Worm (Caenorhabditis elegans): ENCODE results near the gene fbxb-92.
"Not testable (repeated sequence)": the region's sequence is repeated elsewhere in the genome, so short reads cannot be mapped to it uniquely, and the experiment has no call there.

Gene fbxb-92

DNA sequence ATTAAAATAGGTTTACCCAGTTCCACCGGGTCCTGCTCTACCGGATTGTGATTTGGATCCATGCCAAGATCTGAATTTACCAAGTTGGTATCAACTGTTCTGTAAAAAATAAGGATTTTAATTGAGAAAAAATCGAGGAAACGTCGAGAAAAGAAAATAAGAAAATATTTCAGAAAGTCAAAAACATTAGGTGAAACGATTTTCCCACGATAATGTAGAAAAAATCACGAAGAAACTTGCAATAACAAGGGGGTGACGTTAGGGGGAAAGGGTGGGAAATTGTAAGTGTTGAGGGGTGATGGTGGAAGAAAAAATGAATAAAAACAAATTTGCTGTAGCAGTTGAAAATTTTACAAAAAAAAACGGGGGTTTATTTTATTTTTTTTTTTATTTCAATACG lies 25.8 kb upstream of the fbxb-92 start, which contains the start of gene T24E12.10:
Gene T24E12.10, minus strand, starts transcription at position 101 of the 400 bp plus-strand sequence.
- TF ChIP-seq nhr-12 (tag; optimal IDR thresholded peaks at IDR 0.05): no peak

DNA sequence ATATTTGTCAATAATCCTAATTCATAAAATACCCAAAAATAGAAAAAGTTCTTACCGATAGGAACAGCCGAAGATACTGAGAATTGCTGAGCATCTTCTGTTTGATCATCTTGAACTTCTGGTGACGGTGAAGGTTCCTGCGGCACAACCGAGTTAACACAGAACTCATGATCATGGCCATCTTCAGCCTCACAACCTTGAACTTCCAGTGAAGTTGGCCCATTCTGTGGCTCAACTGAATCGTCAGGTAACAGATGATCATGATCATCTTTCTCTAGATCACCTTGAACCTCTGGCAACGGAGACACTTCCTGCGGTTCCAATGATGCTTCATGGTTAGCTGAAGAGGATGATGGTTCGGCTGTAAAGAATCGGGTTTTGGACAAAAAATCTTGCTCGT lies 24.3 kb upstream of the fbxb-92 start:
- TF ChIP-seq M03D4.4 (tag; optimal IDR thresholded peaks at IDR 0.05) (no peak), cnd-1 (tag; optimal IDR thresholded peaks at IDR 0.05) (no peak), ceh-43 (GFP tag; optimal IDR thresholded peaks at IDR 0.05) (no peak), nhr-237 (tag; optimal IDR thresholded peaks at IDR 0.05) (no peak), lin-32 (GFP tag; optimal IDR thresholded peaks at IDR 0.05) (no peak), lsy-2 (tag; optimal IDR thresholded peaks at IDR 0.05) (no peak), sem-2 (GFP tag; optimal IDR thresholded peaks at IDR 0.05) (no peak), nhr-76 (tag; optimal IDR thresholded peaks at IDR 0.05) (no peak), nhr-2 (tag; optimal IDR thresholded peaks at IDR 0.05) (no peak), snpc-4 (tag; optimal IDR thresholded peaks at IDR 0.05) (no peak), flh-1 (GFP tag; optimal IDR thresholded peaks at IDR 0.05) (no peak), blmp-1 (tag; optimal IDR thresholded peaks at IDR 0.05) (no peak), drap-1 (GFP tag; optimal IDR thresholded peaks at IDR 0.05) (no peak), hlh-1 (tag; optimal IDR thresholded peaks at IDR 0.05) (no peak), tbx-8 (GFP tag; optimal IDR thresholded peaks at IDR 0.05) (no peak), ceh-39 (tag; optimal IDR thresholded peaks at IDR 0.05) (no peak), elt-3 (tag; optimal IDR thresholded peaks at IDR 0.05) (no peak), unc-120 (tag; optimal IDR thresholded peaks at IDR 0.05; ENCODE audit: poor library complexity, severe bottlenecking) (no peak), ceh-83 (GFP tag; optimal IDR thresholded peaks at IDR 0.05) (no peak)

DNA sequence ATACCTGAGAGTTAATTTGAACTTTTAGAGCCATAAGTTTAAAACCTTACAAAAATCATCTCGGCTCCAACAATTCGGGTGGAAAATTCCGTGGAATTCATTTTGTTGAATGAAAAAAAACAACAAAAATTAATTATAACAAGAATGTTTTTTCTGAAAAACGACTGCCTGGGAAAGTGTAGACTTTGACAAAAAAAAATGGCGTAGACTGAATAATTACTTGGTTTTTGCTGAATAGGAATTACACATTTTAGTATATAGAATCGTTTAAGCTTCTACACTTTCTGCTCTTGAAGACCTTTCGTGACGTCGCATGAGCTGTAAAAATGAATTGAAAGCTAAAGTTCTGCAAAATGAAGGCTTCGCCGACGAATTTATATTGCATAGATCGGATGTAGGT lies 17.2 kb upstream of the fbxb-92 start, which contains the start of gene srx-112:
Gene srx-112, minus strand, starts transcription at position 101 of the 400 bp plus-strand sequence.
- no peak for TF ChIP-seq unc-39 (tag; optimal IDR thresholded peaks at IDR 0.05)
- TF ChIP-seq nhr-76 (tag; optimal IDR thresholded peaks at IDR 0.05): no peak
- no peak for TF ChIP-seq pha-4 (tag; optimal IDR thresholded peaks at IDR 0.05)
- TF ChIP-seq flh-1 (GFP tag; optimal IDR thresholded peaks at IDR 0.05): no peak
- no peak for TF ChIP-seq unc-120 (tag; optimal IDR thresholded peaks at IDR 0.05; ENCODE audit: poor library complexity, severe bottlenecking)
- TF ChIP-seq lin-32 (GFP tag; optimal IDR thresholded peaks at IDR 0.05): no peak
- no peak for TF ChIP-seq ceh-83 (GFP tag; optimal IDR thresholded peaks at IDR 0.05)
- TF ChIP-seq ces-1 (GFP tag; optimal IDR thresholded peaks at IDR 0.05): no peak
- no peak for TF ChIP-seq tbx-8 (GFP tag; optimal IDR thresholded peaks at IDR 0.05)
- TF ChIP-seq ztf-11 (tag; optimal IDR thresholded peaks at IDR 0.05): no peak
- no peak for TF ChIP-seq mep-1 (tag; optimal IDR thresholded peaks at IDR 0.05)
- TF ChIP-seq zip-8 (tag; optimal IDR thresholded peaks at IDR 0.05): no peak
- no peak for TF ChIP-seq hlh-1 (tag; optimal IDR thresholded peaks at IDR 0.05)

DNA sequence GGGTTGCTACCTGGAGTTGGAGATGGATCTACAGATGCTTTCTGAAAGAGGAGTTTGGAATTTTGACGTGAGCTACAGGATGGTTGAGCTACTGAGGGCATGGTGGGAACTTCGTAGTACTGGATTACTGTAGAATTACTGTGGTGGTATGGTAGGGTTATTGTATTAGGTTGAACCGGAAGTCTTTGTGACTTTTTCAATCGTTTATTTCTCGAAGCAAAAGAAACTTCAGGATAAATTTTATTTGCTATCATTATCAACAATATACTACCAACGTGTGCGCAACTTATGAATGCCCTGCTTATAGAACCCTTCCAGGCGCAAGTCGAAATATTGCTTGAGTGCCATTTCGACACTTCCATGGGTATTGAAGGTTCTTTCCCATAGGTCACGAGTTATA lies 14.3 kb upstream of the fbxb-92 start, which contains the start of gene T24E12.6:
Gene T24E12.6, minus strand, starts transcription at position 101 of the 400 bp plus-strand sequence.
- TF ChIP-seq sptf-1 (tag; optimal IDR thresholded peaks at IDR 0.05); cnd-1 (tag; optimal IDR thresholded peaks at IDR 0.05); ceh-83 (GFP tag; optimal IDR thresholded peaks at IDR 0.05): not testable (repeated sequence)

DNA sequence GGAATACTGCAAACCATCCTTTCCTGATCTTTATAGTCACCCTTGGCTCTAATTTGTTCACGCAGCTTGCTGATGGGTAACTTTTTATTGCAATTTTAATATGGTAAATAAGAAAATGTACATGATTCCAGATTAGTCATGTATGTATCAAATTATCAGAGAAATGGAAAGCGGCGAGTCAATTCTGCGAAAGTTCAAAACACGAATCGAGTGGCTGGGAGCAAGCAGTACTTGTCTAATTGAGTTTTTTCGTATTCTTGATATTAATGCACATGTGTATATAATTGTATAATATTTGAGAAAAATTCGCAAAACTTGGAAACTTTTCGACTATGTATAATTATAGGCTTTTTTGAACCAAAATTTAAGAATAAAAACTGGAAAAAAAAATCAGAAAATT lies 11.7 kb upstream of the fbxb-92 start, which contains the start of gene T24E12.12:
Gene T24E12.12, plus strand, starts transcription at position 281 of the 400 bp plus-strand sequence.
- no peak for TF ChIP-seq nhr-12 (tag; optimal IDR thresholded peaks at IDR 0.05)
- no peak for TF ChIP-seq ceh-83 (GFP tag; optimal IDR thresholded peaks at IDR 0.05)
- no peak for TF ChIP-seq ceh-43 (GFP tag; optimal IDR thresholded peaks at IDR 0.05)
- no peak for TF ChIP-seq mab-5 (tag; optimal IDR thresholded peaks at IDR 0.05)
- no peak for TF ChIP-seq ces-1 (GFP tag; optimal IDR thresholded peaks at IDR 0.05)
- no peak for TF ChIP-seq sem-2 (GFP tag; optimal IDR thresholded peaks at IDR 0.05)
- no peak for TF ChIP-seq nhr-237 (tag; optimal IDR thresholded peaks at IDR 0.05)
- no peak for TF ChIP-seq pha-4 (tag; optimal IDR thresholded peaks at IDR 0.05)
- no peak for TF ChIP-seq zip-8 (tag; optimal IDR thresholded peaks at IDR 0.05)
- TF ChIP-seq M03D4.4 (tag; optimal IDR thresholded peaks at IDR 0.05): no peak

DNA sequence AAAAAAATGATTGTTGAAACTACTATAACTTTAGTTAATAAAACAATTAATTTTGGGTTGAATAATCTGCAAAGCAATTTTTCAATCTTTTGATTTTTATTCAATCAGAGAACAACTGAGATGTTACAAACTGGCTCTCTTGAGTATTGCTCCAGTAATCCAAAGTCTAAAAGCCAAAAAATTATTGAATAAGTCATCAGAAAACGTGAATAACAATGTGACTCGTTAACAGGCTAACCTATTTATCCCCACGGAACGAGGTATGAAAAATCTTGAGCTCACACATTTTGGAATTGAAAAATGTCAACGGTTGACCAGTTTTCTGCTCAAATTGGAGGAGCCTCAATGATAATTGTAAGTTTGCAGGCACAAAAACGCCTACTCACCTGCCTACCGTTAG lies 10.2 kb upstream of the fbxb-92 start, which contains the start of gene srx-111:
Gene srx-111, plus strand, starts transcription at position 301 of the 400 bp plus-strand sequence.
- TF ChIP-seq unc-120 (tag; optimal IDR thresholded peaks at IDR 0.05; ENCODE audit: poor library complexity, severe bottlenecking) (no peak), ceh-43 (GFP tag; optimal IDR thresholded peaks at IDR 0.05) (no peak), pha-4 (tag; optimal IDR thresholded peaks at IDR 0.05) (no peak), ceh-83 (GFP tag; optimal IDR thresholded peaks at IDR 0.05) (no peak), M03D4.4 (tag; optimal IDR thresholded peaks at IDR 0.05) (no peak), lin-13 (tag; optimal IDR thresholded peaks at IDR 0.05) (no peak), nhr-28 (tag; optimal IDR thresholded peaks at IDR 0.05) (no peak), ham-2 (GFP tag; optimal IDR thresholded peaks at IDR 0.05) (no peak), sptf-1 (tag; optimal IDR thresholded peaks at IDR 0.05) (no peak), elt-1 (tag; optimal IDR thresholded peaks at IDR 0.05; ENCODE audit: borderline replicate concordance, insufficient read depth) (no peak), snpc-4 (tag; optimal IDR thresholded peaks at IDR 0.05) (no peak), mep-1 (tag; optimal IDR thresholded peaks at IDR 0.05) (no peak), hlh-1 (tag; optimal IDR thresholded peaks at IDR 0.05) (no peak), elt-3 (tag; optimal IDR thresholded peaks at IDR 0.05) (no peak), tbx-8 (GFP tag; optimal IDR thresholded peaks at IDR 0.05) (no peak), ztf-11 (tag; optimal IDR thresholded peaks at IDR 0.05) (no peak), flh-1 (GFP tag; optimal IDR thresholded peaks at IDR 0.05) (no peak), unc-39 (tag; optimal IDR thresholded peaks at IDR 0.05) (no peak), blmp-1 (tag; optimal IDR thresholded peaks at IDR 0.05) (no peak)
